Fruit fly (Drosophila melanogaster) whole organism, embryonic: ENCODE results near the gene CG6569.

Experiments
- Bteb2 ChIP-seq: fragments of 200-800 bp; sonication (Bioruptor generic); optimal IDR thresholded peaks from 2 replicates; lab custom pipeline; 2016; ENCODE audit warnings: missing biosample characterization, missing genetic modification characterization
- CG10979 ChIP-seq: fragments of 200-800 bp; sonication (Bioruptor generic); optimal IDR thresholded peaks from 2 replicates; lab custom pipeline; 2018; ENCODE audit warnings: missing biosample characterization, mild to moderate bottlenecking, missing genetic modification characterization, moderate library complexity
- CG13123 ChIP-seq: fragments of 200-800 bp; sonication (Bioruptor generic); optimal IDR thresholded peaks from 2 replicates; lab custom pipeline; 2016; ENCODE audit warnings: missing biosample characterization, missing genetic modification characterization
- CG14710 ChIP-seq: fragments of 200-800 bp; sonication (Bioruptor generic); optimal IDR thresholded peaks from 3 replicates; lab custom pipeline; 2019; ENCODE audit warnings: missing biosample characterization, mild to moderate bottlenecking, missing genetic modification characterization, moderate library complexity
- CG15696 ChIP-seq: fragments of 200-800 bp; sonication (Bioruptor generic); optimal IDR thresholded peaks from 2 replicates; lab custom pipeline; 2019; ENCODE audit warnings: missing biosample characterization, mild to moderate bottlenecking, missing genetic modification characterization, moderate library complexity
- CG1602 ChIP-seq: fragments of 200-800 bp; sonication (Bioruptor generic); optimal IDR thresholded peaks from 3 replicates; lab custom pipeline; 2016; ENCODE audit warnings: missing biosample characterization, missing genetic modification characterization
- CG1603 ChIP-seq: fragments of 200-800 bp; sonication (Bioruptor generic); optimal IDR thresholded peaks from 2 replicates; lab custom pipeline; 2019; ENCODE audit warnings: missing biosample characterization, mild to moderate bottlenecking, missing genetic modification characterization, moderate library complexity
- CG17361 ChIP-seq: fragments of 200-800 bp; sonication (Bioruptor generic); IDR thresholded peaks from 3 replicates; pipeline ENCODE4 v1.3.6; 2022; ENCODE audit warnings: missing biosample characterization, missing genetic modification characterization
- CG17385 ChIP-seq: fragments of 200-800 bp; sonication (Bioruptor generic); optimal IDR thresholded peaks from 3 replicates; lab custom pipeline; 2018; ENCODE audit warnings: missing biosample characterization, mild to moderate bottlenecking, missing genetic modification characterization
- CG18262 ChIP-seq: fragments of 200-800 bp; optimal IDR thresholded peaks from 3 replicates; lab custom pipeline; 2019; ENCODE audit warnings: missing biosample characterization, mild to moderate bottlenecking, missing genetic modification characterization, moderate library complexity
- CG2712 ChIP-seq: fragments of 200-800 bp; optimal IDR thresholded peaks from 3 replicates; lab custom pipeline; 2019; ENCODE audit warnings: missing biosample characterization, mild to moderate bottlenecking, missing genetic modification characterization, moderate library complexity
- CG31441 ChIP-seq: fragments of 200-800 bp; sonication (Bioruptor generic); IDR thresholded peaks from 2 replicates; pipeline ENCODE4 v1.3.6; 2022; ENCODE audit warnings: missing biosample characterization, missing genetic modification characterization
- CG3163 ChIP-seq: fragments of 200-800 bp; sonication (Bioruptor generic); optimal IDR thresholded peaks from 3 replicates; lab custom pipeline; 2016; ENCODE audit warnings: missing biosample characterization, missing genetic modification characterization
- CG3407 ChIP-seq: fragments of 200-800 bp; sonication (Bioruptor generic); optimal IDR thresholded peaks from 2 replicates; lab custom pipeline; 2018; ENCODE audit warnings: missing biosample characterization, mild to moderate bottlenecking, missing genetic modification characterization
- CG34422 ChIP-seq: fragments of 200-800 bp; sonication (Bioruptor generic); IDR thresholded peaks from 3 replicates; pipeline ENCODE4 v1.3.6; 2022; ENCODE audit warnings: missing biosample characterization, missing genetic modification characterization
- CG6689 ChIP-seq: fragments of 200-800 bp; sonication (Bioruptor generic); IDR thresholded peaks from 2 replicates; pipeline ENCODE4 v1.3.6; 2022; ENCODE audit warnings: missing biosample characterization, missing genetic modification characterization
- CG7271 ChIP-seq: fragments of 200-800 bp; sonication (Bioruptor generic); optimal IDR thresholded peaks from 2 replicates; lab custom pipeline; 2018; ENCODE audit warnings: missing biosample characterization, mild to moderate bottlenecking, missing genetic modification characterization, moderate library complexity
- CG7963 ChIP-seq: fragments of 200-800 bp; sonication (Bioruptor generic); IDR thresholded peaks from 3 replicates; pipeline ENCODE4 v1.3.6; 2022; ENCODE audit warnings: missing biosample characterization, missing genetic modification characterization; ENCODE audit not compliant: partially characterized antibody
- CG9727 ChIP-seq: fragments of 200-800 bp; sonication (Bioruptor generic); optimal IDR thresholded peaks from 3 replicates; lab custom pipeline; 2017; ENCODE audit warnings: missing biosample characterization, mild to moderate bottlenecking, missing genetic modification characterization
- CG9797 ChIP-seq: fragments of 200-800 bp; sonication (Bioruptor generic); optimal IDR thresholded peaks from 3 replicates; lab custom pipeline; 2018; ENCODE audit warnings: missing biosample characterization, mild to moderate bottlenecking, missing genetic modification characterization
- Neu2 ChIP-seq: fragments of 200-800 bp; sonication (Bioruptor generic); optimal IDR thresholded peaks from 3 replicates; lab custom pipeline; 2016; ENCODE audit warnings: missing biosample characterization, missing genetic modification characterization, borderline replicate concordance
- Oaz ChIP-seq: fragments of 200-800 bp; sonication (Bioruptor generic); IDR thresholded peaks from 2 replicates; pipeline ENCODE4 v1.3.6; 2022; ENCODE audit warnings: missing biosample characterization, missing genetic modification characterization
- Sox100B ChIP-seq: fragments of 200-800 bp; sonication (Bioruptor generic); optimal IDR thresholded peaks from 3 replicates; lab custom pipeline; 2018; ENCODE audit warnings: missing biosample characterization, mild to moderate bottlenecking, missing genetic modification characterization
- cad ChIP-seq: fragments of >200 bp; optimal IDR thresholded peaks from 2 replicates; lab custom pipeline; 2017; ENCODE audit warnings: missing biosample characterization, missing genetic modification characterization
- cwo ChIP-seq: fragments of 200-800 bp; sonication (Bioruptor generic); optimal IDR thresholded peaks from 3 replicates; lab custom pipeline; 2017; ENCODE audit warnings: missing biosample characterization, missing genetic modification characterization, mild to moderate bottlenecking, moderate library complexity, missing genetic modification reagents
- dmrt11E ChIP-seq: fragments of 200-800 bp; sonication (Bioruptor generic); optimal IDR thresholded peaks from 3 replicates; lab custom pipeline; 2018; ENCODE audit warnings: missing biosample characterization, mild to moderate bottlenecking, missing genetic modification characterization, moderate library complexity
- dysf ChIP-seq: fragments of 200-800 bp; sonication (Bioruptor generic); IDR thresholded peaks from 3 replicates; pipeline ENCODE4 v1.3.6; 2022; ENCODE audit warnings: missing biosample characterization, missing genetic modification characterization
- ems ChIP-seq: fragments of 200-800 bp; sonication (Bioruptor generic); optimal IDR thresholded peaks from 3 replicates; lab custom pipeline; 2016; ENCODE audit warnings: missing biosample characterization, missing genetic modification characterization
- esg ChIP-seq: fragments of 200-800 bp; sonication (Bioruptor generic); conservative IDR thresholded peaks from 2 replicates; pipeline ENCODE4 v1.3.6; 2022; ENCODE audit warnings: missing biosample characterization, missing genetic modification characterization
- gcm ChIP-seq: fragments of 200-800 bp; sonication (Bioruptor generic); optimal IDR thresholded peaks from 2 replicates; lab custom pipeline; 2019; ENCODE audit warnings: missing biosample characterization, mild to moderate bottlenecking, missing genetic modification characterization, moderate library complexity
- hb ChIP-seq: fragments of 200-800 bp; sonication (Bioruptor generic); IDR thresholded peaks from 3 replicates; pipeline ENCODE4 v1.3.6; 2022; ENCODE audit warnings: missing biosample characterization, missing genetic modification characterization; ENCODE audit not compliant: partially characterized antibody
- lola ChIP-seq, 3 experiments: fragments of >200 bp in 2 of 3; fragments of 200-800 bp in 1 of 3; sonication (Bioruptor generic) in 1 of 3; optimal IDR thresholded peaks; 2 replicates each; lab custom pipeline; 2017 to 2019; ENCODE audit warnings: missing biosample characterization in 3 of 3, missing genetic modification characterization in 3 of 3, mild to moderate bottlenecking in 1 of 3, moderate library complexity in 1 of 3
- lov ChIP-seq, 2 experiments: fragments of 200-800 bp in 1 of 2; fragments of >200 bp in 1 of 2; sonication (Bioruptor generic) in 1 of 2; IDR thresholded peaks in 1 of 2; optimal IDR thresholded peaks in 1 of 2; 2 replicates in 1 of 2; 3 replicates in 1 of 2; pipeline versions ENCODE4 v1.3.6 to Lab custom; 2017 to 2022; ENCODE audit warnings: missing biosample characterization in 1 of 2, missing genetic modification characterization in 1 of 2
- nerfin-1 ChIP-seq: fragments of 200-800 bp; sonication (Bioruptor generic); optimal IDR thresholded peaks from 3 replicates; lab custom pipeline; 2019; ENCODE audit warnings: missing biosample characterization, mild to moderate bottlenecking, missing genetic modification characterization, moderate library complexity
- pb ChIP-seq: fragments of 200-800 bp; sonication (Bioruptor generic); optimal IDR thresholded peaks from 3 replicates; lab custom pipeline; 2016; ENCODE audit warnings: missing biosample characterization, missing genetic modification characterization
- phol ChIP-seq: fragments of 200-800 bp; sonication (Bioruptor generic); optimal IDR thresholded peaks from 3 replicates; lab custom pipeline; 2018; ENCODE audit warnings: missing biosample characterization, mild to moderate bottlenecking, missing genetic modification characterization, moderate library complexity
- pum ChIP-seq: fragments of 200-800 bp; sonication (Bioruptor generic); optimal IDR thresholded peaks from 2 replicates; lab custom pipeline; 2016; ENCODE audit warnings: missing biosample characterization, missing genetic modification characterization
- ranshi ChIP-seq: fragments of 200-800 bp; sonication (Bioruptor generic); IDR thresholded peaks from 2 replicates; pipeline ENCODE4 v1.3.6; 2022; ENCODE audit warnings: missing biosample characterization, missing genetic modification characterization
- rib ChIP-seq: fragments of 200-800 bp; sonication (Bioruptor generic); IDR thresholded peaks from 2 replicates; pipeline ENCODE4 v1.3.6; 2022; ENCODE audit warnings: missing biosample characterization, missing genetic modification characterization
- sens ChIP-seq: fragments of 200-800 bp; sonication (Bioruptor generic); peaks from one replicate; lab custom pipeline; 2016; ENCODE audit warnings: missing biosample characterization, missing genetic modification characterization
- so ChIP-seq: fragments of 200-800 bp; sonication (Bioruptor generic); IDR thresholded peaks from 3 replicates; pipeline ENCODE4 v1.3.6; 2022; ENCODE audit warnings: missing biosample characterization, missing genetic modification characterization
- tap ChIP-seq: fragments of 200-800 bp; optimal IDR thresholded peaks from 3 replicates; lab custom pipeline; 2019; ENCODE audit warnings: missing biosample characterization, mild to moderate bottlenecking, missing genetic modification characterization, moderate library complexity
- tin ChIP-seq: fragments of 200-800 bp; sonication (Bioruptor generic); optimal IDR thresholded peaks from 3 replicates; lab custom pipeline; 2016; ENCODE audit warnings: missing biosample characterization, missing genetic modification characterization
- toy ChIP-seq: fragments of 200-800 bp; sonication (Bioruptor generic); IDR thresholded peaks from 2 replicates; pipeline ENCODE4 v1.3.6; 2022; ENCODE audit warnings: missing biosample characterization, missing genetic modification characterization
- zen ChIP-seq: fragments of 200-800 bp; sonication (Bioruptor generic); optimal IDR thresholded peaks from 3 replicates; lab custom pipeline; 2018; ENCODE audit warnings: missing biosample characterization, mild to moderate bottlenecking, missing genetic modification characterization, moderate library complexity
- zf30C ChIP-seq: fragments of 200-800 bp; sonication (Bioruptor generic); optimal IDR thresholded peaks from 3 replicates; lab custom pipeline; 2018; ENCODE audit warnings: missing biosample characterization, mild to moderate bottlenecking, missing genetic modification characterization
- zfh1 ChIP-seq: fragments of 200-800 bp; sonication (Bioruptor generic); IDR thresholded peaks from 3 replicates; pipeline ENCODE4 v1.3.6; 2022; ENCODE audit warnings: missing biosample characterization, missing genetic modification characterization

The CG6569 gene

DNA sequence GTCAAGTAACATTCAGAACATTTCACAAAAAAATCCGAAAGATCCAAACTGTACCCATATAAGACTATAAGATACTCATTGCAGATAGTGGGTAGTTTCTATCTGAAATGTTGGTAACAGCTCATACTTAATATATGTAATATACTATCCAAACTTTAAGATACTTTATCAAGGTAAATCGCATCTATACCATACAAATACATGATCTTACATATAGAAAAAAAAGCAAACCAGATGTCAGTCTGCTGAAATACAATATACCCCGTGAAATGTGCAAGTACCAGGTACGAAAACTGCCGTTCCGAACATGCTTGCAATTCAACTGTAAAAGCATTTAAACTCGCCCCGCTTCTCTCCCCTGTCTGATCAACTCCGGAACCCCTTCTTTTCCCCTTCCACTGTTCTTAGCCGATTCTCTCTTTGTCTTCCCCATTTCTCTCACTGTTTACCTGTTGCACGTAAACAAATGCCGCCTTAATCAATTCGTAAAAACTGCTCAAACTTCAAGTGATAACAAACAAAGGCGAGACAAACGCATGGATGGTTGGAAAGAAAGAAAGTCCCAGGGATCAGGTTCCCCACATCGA lies 40.2 kb downstream of the CG6569 start (continued):
- TF ChIP-seq nerfin-1 (no peak), cad (GFP tag; lab: Kevin White, UChicago) (no peak), so (GFP tag; lab: Robert Waterston, UW) (no peak), dysf (no peak), tap (tag; lab: Kevin White, UChicago) (no peak), CG7271 (no peak), CG34422 (GFP tag; lab: Robert Waterston, UW) (0 out of 3 replicates have a peak, but pooled peaks have one; percentile 23), Sox100B (GFP tag; lab: Kevin White, UChicago) (no peak), zfh1 (GFP tag; lab: Robert Waterston, UW) (0 out of 3 replicates have a peak, but pooled peaks have one; percentile 21), CG1602 (GFP tag; lab: Kevin White, UChicago) (no peak), CG13123 (no peak), tin (no peak), pum (GFP tag; lab: Kevin White, UChicago) (no peak), CG1603 (tag; lab: Kevin White, UChicago) (no peak), Bteb2 (GFP tag; lab: Kevin White, UChicago) (no peak), rib (no peak), Oaz (GFP tag; lab: Robert Waterston, UW) (no peak), sens (GFP tag; lab: Kevin White, UChicago) (peak; percentile 2), CG18262 (peak; percentile 7), ranshi (GFP tag; lab: Robert Waterston, UW) (0 out of 2 replicates have a peak, but pooled peaks have one; percentile 21), CG3407 (no peak), esg (GFP tag; lab: Robert Waterston, UW) (0 out of 2 replicates have a peak, but pooled peaks have one; percentile 9), CG15696 (tag; lab: Kevin White, UChicago) (no peak), hb (GFP tag; lab: Robert Waterston, UW) (no peak), Neu2 (GFP tag; lab: Kevin White, UChicago) (no peak), CG9797 (GFP tag; lab: Kevin White, UChicago) (no peak), gcm (GFP tag; lab: Kevin White, UChicago) (no peak)
- TF ChIP-seq, all 482 proteins: peak for 29

DNA sequence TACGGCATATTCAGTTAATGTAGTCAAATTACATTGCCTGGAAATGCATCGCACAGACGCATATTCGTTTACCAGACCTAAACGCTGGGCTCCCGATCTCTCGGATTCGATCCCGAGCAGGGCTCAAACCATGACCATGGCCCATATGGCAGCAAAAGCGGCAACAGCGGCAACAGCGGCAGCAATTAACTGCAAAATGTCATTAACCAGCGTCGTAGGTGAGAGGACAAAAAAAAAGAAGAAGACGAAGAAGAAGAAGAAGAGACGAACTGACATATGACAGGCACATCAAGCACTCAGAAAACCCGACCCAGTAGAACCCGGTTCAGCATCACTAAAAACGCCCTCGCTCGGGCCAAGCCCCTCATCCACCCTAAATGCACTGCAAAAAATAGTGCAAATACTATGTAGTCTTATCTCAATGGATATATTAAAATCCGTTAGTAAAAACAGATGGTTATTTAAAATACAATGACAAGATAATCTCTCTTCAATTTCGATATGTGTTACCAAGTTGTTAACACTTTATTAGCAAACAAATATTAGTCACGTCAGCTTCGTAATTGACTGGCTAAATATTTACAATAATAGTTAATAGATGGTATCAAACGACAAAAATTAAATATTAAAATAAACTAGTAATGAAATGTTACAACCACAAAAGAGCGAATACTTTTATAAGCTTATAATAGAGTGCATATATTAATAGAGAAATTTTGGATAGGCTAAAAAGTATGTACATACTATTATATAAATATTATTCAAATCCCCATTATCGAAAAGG lies 41.8 kb downstream of the CG6569 start:
- TF ChIP-seq cwo (GFP tag; lab: Kevin White, UChicago) = no peak
- no peak for TF ChIP-seq CG7963 (GFP tag; lab: Robert Waterston, UW)
- peak; percentile 10 for TF ChIP-seq CG14710 (tag; lab: Kevin White, UChicago)
- peak; percentile 75 for TF ChIP-seq zen (tag; lab: Kevin White, UChicago)
- TF ChIP-seq CG9727 (GFP tag; lab: Kevin White, UChicago) = peak; percentile 34
- peak; percentile 50 for TF ChIP-seq CG17385 (GFP tag; lab: Kevin White, UChicago)
- TF ChIP-seq lov (optimal IDR thresholded peaks at IDR 0.05; lab: Kevin White, UChicago) = no peak
- TF ChIP-seq lov (GFP tag; IDR thresholded peaks at IDR 0.05; lab: Robert Waterston, UW) = 0 out of 3 replicates have a peak, but pooled peaks have one; percentile 44
- TF ChIP-seq CG17361 = 0 out of 3 replicates have a peak, but pooled peaks have one; percentile 39
- no peak for TF ChIP-seq pb (GFP tag; lab: Kevin White, UChicago)
- no peak for TF ChIP-seq ems (GFP tag; lab: Kevin White, UChicago)
- peak; percentile 22 for TF ChIP-seq CG10979 (tag; lab: Kevin White, UChicago)
- no peak for TF ChIP-seq CG3163 (GFP tag; lab: Kevin White, UChicago)
- peak; percentile 40 for TF ChIP-seq CG15696 (tag; lab: Kevin White, UChicago)
- 0 out of 2 replicates have a peak, but pooled peaks have one; percentile 17 for TF ChIP-seq toy (GFP tag; lab: Robert Waterston, UW)
- peak; percentile 27 for TF ChIP-seq zf30C (GFP tag; lab: Kevin White, UChicago)
- TF ChIP-seq CG18262 = peak; percentile 32
- TF ChIP-seq phol (tag; lab: Kevin White, UChicago) = peak; percentile 6
- 0 out of 2 replicates have a peak, but pooled peaks have one; percentile 6 for TF ChIP-seq CG6689 (GFP tag; lab: Robert Waterston, UW)
- TF ChIP-seq CG31441 (GFP tag; lab: Robert Waterston, UW) = 0 out of 2 replicates have a peak, but pooled peaks have one; percentile 17
- peak in 1 of 3 experiments; percentile 56 for TF ChIP-seq lola (GFP tag; optimal IDR thresholded peaks at IDR 0.05; lab: Kevin White, UChicago)
- peak; percentile 59 for TF ChIP-seq dmrt11E
- peak; percentile 6 for TF ChIP-seq CG2712 (tag; lab: Kevin White, UChicago)
- TF ChIP-seq sens (GFP tag; lab: Kevin White, UChicago) = peak; percentile 63
